Worm (Caenorhabditis elegans): ENCODE measurements around the gene F41H10.12.

DNA sequence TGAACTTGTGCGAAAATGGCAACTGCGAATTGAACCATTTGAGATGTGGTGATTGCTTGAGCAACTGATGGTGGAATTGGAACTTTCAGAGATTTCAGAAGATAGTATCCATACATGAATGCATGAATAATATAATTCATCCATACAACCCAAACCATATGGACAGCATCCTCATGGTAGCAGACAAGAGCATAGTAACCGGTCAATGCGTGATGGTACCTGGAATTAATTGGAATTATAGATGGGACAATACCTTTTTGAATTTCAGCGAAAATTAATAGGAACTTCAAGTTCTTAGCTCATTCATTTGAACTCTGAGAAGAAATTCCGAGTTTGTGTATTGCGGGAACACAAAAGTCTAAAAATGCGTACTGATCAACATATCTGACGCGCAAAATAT, 10.2 kb upstream of the F41H10.12 start:
- TF ChIP-seq him-1 (tag; optimal IDR thresholded peaks at IDR 0.05) = no peak
- no peak for TF ChIP-seq W03F9.2 (tag; optimal IDR thresholded peaks at IDR 0.05)
- no peak for TF ChIP-seq dao-5 (tag; optimal IDR thresholded peaks at IDR 0.05)

Measured in whole organism, L4/young adult.